Fruit fly (Drosophila melanogaster): ENCODE data around the gene TBC1D23.

- TF ChIP-seq CTCF (optimal IDR thresholded peaks at IDR 0.05), result no peak
- no peak for TF ChIP-seq CG8478 (optimal IDR thresholded peaks at IDR 0.05)
Observed at dm6 chr2L:1128344-1128931, 678 bp upstream of the TBC1D23 start.

Measured in S2 (cell line).